Fruit fly (Drosophila melanogaster) whole organism, embryonic: ENCODE measurements around the gene sordd2.

ENCODE experiments used
- CG10209 ChIP-seq: fragments of 200-800 bp; sonication (Bioruptor generic); optimal IDR thresholded peaks from 3 replicates; lab custom pipeline; 2017; ENCODE audit warnings: missing biosample characterization, mild to moderate bottlenecking, missing genetic modification characterization, missing genetic modification reagents
- CG10654 ChIP-seq: fragments of 200-800 bp; sonication (Bioruptor generic); optimal IDR thresholded peaks from 2 replicates; lab custom pipeline; 2016; ENCODE audit warnings: missing biosample characterization, missing genetic modification characterization
- CG10979 ChIP-seq: fragments of 200-800 bp; sonication (Bioruptor generic); optimal IDR thresholded peaks from 2 replicates; lab custom pipeline; 2018; ENCODE audit warnings: missing biosample characterization, mild to moderate bottlenecking, missing genetic modification characterization, moderate library complexity
- CG11456 ChIP-seq: fragments of 200-800 bp; sonication (Bioruptor generic); IDR thresholded peaks from 3 replicates; pipeline ENCODE4 v1.3.6; 2022; ENCODE audit warnings: missing biosample characterization, missing genetic modification characterization
- CG12219 ChIP-seq: fragments of 200-800 bp; sonication (Bioruptor generic); optimal IDR thresholded peaks from 3 replicates; lab custom pipeline; 2018; ENCODE audit warnings: missing biosample characterization, mild to moderate bottlenecking, missing genetic modification characterization
- CG13123 ChIP-seq: fragments of 200-800 bp; sonication (Bioruptor generic); optimal IDR thresholded peaks from 2 replicates; lab custom pipeline; 2016; ENCODE audit warnings: missing biosample characterization, missing genetic modification characterization
- CG14710 ChIP-seq: fragments of 200-800 bp; sonication (Bioruptor generic); optimal IDR thresholded peaks from 3 replicates; lab custom pipeline; 2019; ENCODE audit warnings: missing biosample characterization, mild to moderate bottlenecking, missing genetic modification characterization, moderate library complexity
- CG17802 ChIP-seq: fragments of 200-800 bp; sonication (Bioruptor generic); optimal IDR thresholded peaks from 2 replicates; lab custom pipeline; 2018; ENCODE audit warnings: missing biosample characterization, mild to moderate bottlenecking, missing genetic modification characterization, moderate library complexity
- CG17912 ChIP-seq: fragments of 200-800 bp; sonication (Bioruptor generic); optimal IDR thresholded peaks from 2 replicates; lab custom pipeline; 2018; ENCODE audit warnings: missing biosample characterization, mild to moderate bottlenecking, missing genetic modification characterization
- CG18262 ChIP-seq: fragments of 200-800 bp; optimal IDR thresholded peaks from 3 replicates; lab custom pipeline; 2019; ENCODE audit warnings: missing biosample characterization, mild to moderate bottlenecking, missing genetic modification characterization, moderate library complexity
- CG2678 ChIP-seq: fragments of 200-800 bp; sonication (Bioruptor generic); optimal IDR thresholded peaks from 3 replicates; lab custom pipeline; 2019; ENCODE audit warnings: missing biosample characterization, mild to moderate bottlenecking, missing genetic modification characterization, moderate library complexity
- CG30020 ChIP-seq: fragments of 200-800 bp; optimal IDR thresholded peaks from 2 replicates; lab custom pipeline; 2019; ENCODE audit warnings: missing biosample characterization, mild to moderate bottlenecking, missing genetic modification characterization, moderate library complexity
- CG31365 ChIP-seq: fragments of 200-800 bp; sonication (Bioruptor generic); optimal IDR thresholded peaks from 2 replicates; lab custom pipeline; 2018; ENCODE audit warnings: missing biosample characterization, mild to moderate bottlenecking, missing genetic modification characterization
- CG32767 ChIP-seq: fragments of 200-800 bp; sonication (Bioruptor generic); IDR thresholded peaks from 2 replicates; pipeline ENCODE4 v1.3.6; 2022; ENCODE audit warnings: missing biosample characterization, missing genetic modification characterization
- CG3838 ChIP-seq: fragments of 200-800 bp; sonication (Bioruptor generic); optimal IDR thresholded peaks from 3 replicates; lab custom pipeline; 2016; ENCODE audit warnings: missing biosample characterization, missing genetic modification characterization
- CG4730 ChIP-seq: fragments of 200-800 bp; sonication (Bioruptor generic); IDR thresholded peaks from 2 replicates; pipeline ENCODE4 v1.3.6; 2022; ENCODE audit warnings: missing biosample characterization, missing genetic modification characterization
- CG5180 ChIP-seq: fragments of 200-800 bp; sonication (Bioruptor generic); optimal IDR thresholded peaks from 3 replicates; lab custom pipeline; 2017; ENCODE audit warnings: missing biosample characterization, missing genetic modification characterization, mild to moderate bottlenecking, moderate library complexity, missing genetic modification reagents
- CG6683 ChIP-seq: fragments of 200-800 bp; sonication (Bioruptor generic); optimal IDR thresholded peaks from 2 replicates; lab custom pipeline; 2017; ENCODE audit warnings: missing biosample characterization, mild to moderate bottlenecking, missing genetic modification characterization, missing genetic modification reagents
- CG6791 ChIP-seq: fragments of 200-800 bp; sonication (Bioruptor generic); IDR thresholded peaks from 3 replicates; pipeline ENCODE4 v1.3.6; 2022; ENCODE audit warnings: missing biosample characterization, missing genetic modification characterization; ENCODE audit not compliant: partially characterized antibody
- CG7357 ChIP-seq: fragments of 200-800 bp; sonication (Bioruptor generic); IDR thresholded peaks from 3 replicates; pipeline ENCODE4 v1.3.6; 2022; ENCODE audit warnings: missing biosample characterization, missing genetic modification characterization
- CG7556 ChIP-seq: fragments of 200-800 bp; sonication (Bioruptor generic); optimal IDR thresholded peaks from 2 replicates; lab custom pipeline; 2017; ENCODE audit warnings: missing biosample characterization, mild to moderate bottlenecking, missing genetic modification characterization
- CG7786 ChIP-seq: fragments of 200-800 bp; sonication (Bioruptor generic); optimal IDR thresholded peaks from 2 replicates; lab custom pipeline; 2016; ENCODE audit warnings: missing biosample characterization, missing genetic modification characterization
- CG7928 ChIP-seq: fragments of 200-800 bp; sonication (Bioruptor generic); optimal IDR thresholded peaks from 2 replicates; lab custom pipeline; 2017; ENCODE audit warnings: missing biosample characterization, mild to moderate bottlenecking, missing genetic modification characterization
- CG8359 ChIP-seq: fragments of 200-800 bp; sonication (Bioruptor generic); optimal IDR thresholded peaks from 2 replicates; lab custom pipeline; 2017; ENCODE audit warnings: missing biosample characterization, mild to moderate bottlenecking, missing genetic modification characterization, borderline replicate concordance
- CG8944 ChIP-seq: fragments of 200-800 bp; sonication (Bioruptor generic); optimal IDR thresholded peaks from 3 replicates; lab custom pipeline; 2016; ENCODE audit warnings: missing biosample characterization, missing genetic modification characterization
- D19B ChIP-seq: fragments of 200-800 bp; sonication (Bioruptor generic); optimal IDR thresholded peaks from 2 replicates; lab custom pipeline; 2017; ENCODE audit warnings: missing biosample characterization, mild to moderate bottlenecking, missing genetic modification characterization
- Dll ChIP-seq: fragments of 200-800 bp; sonication (Bioruptor generic); IDR thresholded peaks from 4 replicates; pipeline ENCODE4 v1.3.6; 2022; ENCODE audit warnings: missing biosample characterization, missing genetic modification characterization; ENCODE audit not compliant: partially characterized antibody
- HLH3B ChIP-seq: fragments of 200-800 bp; sonication (Bioruptor generic); IDR thresholded peaks from 2 replicates; pipeline ENCODE4 v1.3.6; 2022; ENCODE audit warnings: missing biosample characterization, missing genetic modification characterization
- Jarid2 ChIP-seq: fragments of 200-800 bp; sonication (Bioruptor generic); optimal IDR thresholded peaks from 3 replicates; lab custom pipeline; 2017; ENCODE audit warnings: mild to moderate bottlenecking, missing biosample characterization, missing genetic modification reagents, missing genetic modification characterization
- Lim3 ChIP-seq: fragments of 200-800 bp; sonication (Bioruptor generic); IDR thresholded peaks from 2 replicates; pipeline ENCODE4 v1.3.6; 2022; ENCODE audit warnings: missing biosample characterization, missing genetic modification characterization
- Mes4 ChIP-seq: fragments of 200-800 bp; sonication (Bioruptor generic); optimal IDR thresholded peaks from 2 replicates; lab custom pipeline; 2016; ENCODE audit warnings: missing biosample characterization, missing genetic modification characterization
- Nf-YA ChIP-seq: fragments of 200-800 bp; sonication (Bioruptor generic); IDR thresholded peaks from 2 replicates; pipeline ENCODE4 v1.3.6; 2022; ENCODE audit warnings: missing biosample characterization, missing genetic modification characterization
- Nf-YB ChIP-seq: fragments of 200-800 bp; sonication (Bioruptor generic); optimal IDR thresholded peaks from 3 replicates; lab custom pipeline; 2019; ENCODE audit warnings: missing biosample characterization, mild to moderate bottlenecking, missing genetic modification characterization, moderate library complexity
- YL-1 ChIP-seq: fragments of 200-800 bp; sonication (Bioruptor generic); optimal IDR thresholded peaks from 3 replicates; lab custom pipeline; 2017; ENCODE audit warnings: missing biosample characterization, mild to moderate bottlenecking, missing genetic modification characterization
- da ChIP-seq: fragments of 200-800 bp; sonication (Bioruptor generic); optimal IDR thresholded peaks from 2 replicates; lab custom pipeline; 2016; ENCODE audit warnings: missing biosample characterization, missing genetic modification characterization
- dmrt11E ChIP-seq: fragments of 200-800 bp; sonication (Bioruptor generic); optimal IDR thresholded peaks from 3 replicates; lab custom pipeline; 2018; ENCODE audit warnings: missing biosample characterization, mild to moderate bottlenecking, missing genetic modification characterization, moderate library complexity
- dysf ChIP-seq: fragments of 200-800 bp; sonication (Bioruptor generic); IDR thresholded peaks from 3 replicates; pipeline ENCODE4 v1.3.6; 2022; ENCODE audit warnings: missing biosample characterization, missing genetic modification characterization
- exex ChIP-seq: fragments of 200-800 bp; sonication (Bioruptor generic); optimal IDR thresholded peaks from 4 replicates; lab custom pipeline; 2018; ENCODE audit warnings: missing biosample characterization, mild to moderate bottlenecking, missing genetic modification characterization, moderate library complexity
- hth ChIP-seq: fragments of >200 bp; optimal IDR thresholded peaks from 2 replicates; lab custom pipeline; 2017; ENCODE audit warnings: inconsistent platforms
- kay ChIP-seq: fragments of 200-800 bp; sonication (Bioruptor generic); optimal IDR thresholded peaks from 2 replicates; lab custom pipeline; 2016; ENCODE audit warnings: missing biosample characterization, missing genetic modification characterization
- ken ChIP-seq: fragments of 200-800 bp; sonication (Bioruptor generic); IDR thresholded peaks from 3 replicates; pipeline ENCODE4 v1.3.6; 2022; ENCODE audit warnings: missing biosample characterization, missing genetic modification characterization
- oc ChIP-seq: fragments of 200-800 bp; sonication (Bioruptor generic); optimal IDR thresholded peaks from 2 replicates; lab custom pipeline; 2018; ENCODE audit warnings: missing biosample characterization, mild to moderate bottlenecking, missing genetic modification characterization, moderate library complexity
- peb ChIP-seq: fragments of 200-800 bp; sonication (Bioruptor generic); IDR thresholded peaks from 2 replicates; pipeline ENCODE4 v1.3.6; 2022; ENCODE audit warnings: missing biosample characterization, missing genetic modification characterization
- pita ChIP-seq: fragments of 200-800 bp; sonication (Bioruptor generic); optimal IDR thresholded peaks from 2 replicates; lab custom pipeline; 2017; ENCODE audit warnings: missing biosample characterization, mild to moderate bottlenecking, missing genetic modification characterization
- pum ChIP-seq: fragments of 200-800 bp; sonication (Bioruptor generic); optimal IDR thresholded peaks from 2 replicates; lab custom pipeline; 2016; ENCODE audit warnings: missing biosample characterization, missing genetic modification characterization
- sc ChIP-seq, 3 experiments: fragments of >200 bp in 2 of 3; fragments of 200-800 bp in 1 of 3; sonication (Bioruptor generic) in 1 of 3; optimal IDR thresholded peaks; 2 replicates in 2 of 3; 3 replicates in 1 of 3; lab custom pipeline; 2017; ENCODE audit warnings: mild to moderate bottlenecking in 1 of 3, missing biosample characterization in 1 of 3, missing genetic modification characterization in 1 of 3, missing genetic modification reagents in 1 of 3
- sob ChIP-seq: fragments of 200-800 bp; sonication (Bioruptor generic); IDR thresholded peaks from 2 replicates; pipeline ENCODE4 v1.3.6; 2022; ENCODE audit warnings: missing biosample characterization, missing genetic modification characterization
- twi ChIP-seq: fragments of 200-800 bp; optimal IDR thresholded peaks from 2 replicates; lab custom pipeline; 2019; ENCODE audit warnings: missing biosample characterization, mild to moderate bottlenecking, missing genetic modification characterization, moderate library complexity
- tx ChIP-seq: fragments of 200-800 bp; sonication (Bioruptor generic); optimal IDR thresholded peaks from 2 replicates; lab custom pipeline; 2016; ENCODE audit warnings: missing biosample characterization, missing genetic modification characterization

The sordd2 gene

dm6 chrX:15802880-15803650, 4.1 kb upstream of the sordd2 start (continued):
- TF ChIP-seq CG12219 (GFP tag; lab: Kevin White, UChicago) (no peak), CG7786 (GFP tag; lab: Kevin White, UChicago) (no peak), da (GFP tag; lab: Kevin White, UChicago) (no peak), pum (GFP tag; lab: Kevin White, UChicago) (no peak), CG5180 (GFP tag; lab: Kevin White, UChicago) (no peak), ken (no peak), CG2678 (tag; lab: Kevin White, UChicago) (peak; percentile 48), dysf (GFP tag; lab: Robert Waterston, UW) (no peak), Nf-YB (GFP tag; lab: Kevin White, UChicago) (peak; percentile 75), CG8359 (GFP tag; lab: Kevin White, UChicago) (no peak), CG7357 (peak; percentile 76), sc (optimal IDR thresholded peaks at IDR 0.05; lab: Kevin White, UChicago) (no peak), sc (GFP tag; optimal IDR thresholded peaks at IDR 0.05; lab: Kevin White, UChicago) (no peak), CG11456 (GFP tag; lab: Robert Waterston, UW) (no peak), Lim3 (GFP tag; lab: Robert Waterston, UW) (no peak), CG6683 (GFP tag; lab: Kevin White, UChicago) (no peak), twi (no peak), CG10209 (GFP tag; lab: Kevin White, UChicago) (peak; percentile 5), CG31365 (tag; lab: Kevin White, UChicago) (no peak), CG17912 (GFP tag; lab: Kevin White, UChicago) (no peak), CG6791 (GFP tag; lab: Robert Waterston, UW) (peak; percentile 85), CG10654 (no peak), CG10979 (tag; lab: Kevin White, UChicago) (peak; percentile 20), HLH3B (GFP tag; lab: Robert Waterston, UW) (no peak), Jarid2 (GFP tag; lab: Kevin White, UChicago) (no peak), dmrt11E (tag; lab: Kevin White, UChicago) (peak; percentile 25), sob (GFP tag; lab: Robert Waterston, UW) (no peak), CG4730 (no peak), Mes4 (no peak), hth (lab: Kevin White, UChicago) (no peak), Nf-YA (GFP tag; lab: Robert Waterston, UW) (no peak), CG13123 (GFP tag; lab: Kevin White, UChicago) (no peak), exex (tag; lab: Kevin White, UChicago) (peak; percentile 27), oc (tag; lab: Kevin White, UChicago) (no peak), D19B (GFP tag; lab: Kevin White, UChicago) (no peak), peb (GFP tag; lab: Robert Waterston, UW) (no peak), CG17802 (tag; lab: Kevin White, UChicago) (peak; percentile 53), CG7556 (GFP tag; lab: Kevin White, UChicago) (no peak), CG32767 (no peak), Dll (GFP tag; lab: Robert Waterston, UW) (peak; percentile 75; the same call in 3 of the 4 replicates), pita (GFP tag; lab: Kevin White, UChicago) (no peak), tx (no peak), CG14710 (tag; lab: Kevin White, UChicago) (peak; percentile 28), YL-1 (GFP tag; lab: Kevin White, UChicago) (no peak), kay (GFP tag; lab: Kevin White, UChicago) (no peak), CG18262 (tag; lab: Kevin White, UChicago) (peak; percentile 36), CG3838 (no peak), CG30020 (tag; lab: Kevin White, UChicago) (peak; percentile 83), CG7928 (GFP tag; lab: Kevin White, UChicago) (no peak), CG8944 (GFP tag; lab: Kevin White, UChicago) (no peak)
